Fruit fly (Drosophila melanogaster) whole organism, prepupa: ENCODE data around the gene VhaAC39-2.

Experiments used
- CG11762 ChIP-seq: fragments of 200-800 bp; sonication (Bioruptor generic); optimal IDR thresholded peaks from 3 replicates; lab custom pipeline; 2016; ENCODE audit warnings: missing biosample characterization, missing genetic modification characterization; ENCODE audit not compliant: insufficient read depth
- CG11902 ChIP-seq: fragments of 200-800 bp; sonication (Bioruptor generic); optimal IDR thresholded peaks from 3 replicates; lab custom pipeline; 2016; ENCODE audit warnings: missing biosample characterization, missing genetic modification characterization
- CG16779 ChIP-seq: fragments of 200-800 bp; sonication (Bioruptor generic); optimal IDR thresholded peaks from 3 replicates; lab custom pipeline; 2017; ENCODE audit warnings: missing biosample characterization, mild to moderate bottlenecking, missing genetic modification characterization
- CG6808 ChIP-seq: fragments of 200-800 bp; sonication (Bioruptor generic); optimal IDR thresholded peaks from 3 replicates; lab custom pipeline; 2017; ENCODE audit warnings: missing biosample characterization, missing genetic modification characterization, mild to moderate bottlenecking, moderate library complexity, missing genetic modification reagents
- CG7368 ChIP-seq: fragments of 200-800 bp; sonication (Bioruptor generic); optimal IDR thresholded peaks from 3 replicates; lab custom pipeline; 2016; ENCODE audit warnings: missing biosample characterization, missing genetic modification characterization
- CG8632 ChIP-seq: fragments of 200-800 bp; sonication (Bioruptor generic); optimal IDR thresholded peaks from 3 replicates; lab custom pipeline; 2016; ENCODE audit warnings: missing biosample characterization, missing genetic modification characterization
- CG9139 ChIP-seq: fragments of 200-800 bp; sonication (Bioruptor generic); optimal IDR thresholded peaks from 3 replicates; lab custom pipeline; 2017; ENCODE audit warnings: missing biosample characterization, mild to moderate bottlenecking, missing genetic modification characterization
- Eip75B ChIP-seq: fragments of 200-800 bp; sonication (Bioruptor generic); optimal IDR thresholded peaks from 3 replicates; lab custom pipeline; 2016; ENCODE audit warnings: missing biosample characterization, missing genetic modification characterization
- Eip78C ChIP-seq: fragments of 200-800 bp; sonication (Bioruptor generic); peaks from one replicate; lab custom pipeline; 2016; ENCODE audit warnings: missing biosample characterization, missing genetic modification characterization
- Gug ChIP-seq: fragments of 200-800 bp; sonication (Bioruptor generic); IDR thresholded peaks from 2 replicates; pipeline ENCODE4 v1.3.6; 2022; ENCODE audit warnings: missing biosample characterization, missing genetic modification characterization
- Lpt ChIP-seq: fragments of 200-800 bp; sonication (Bioruptor generic); optimal IDR thresholded peaks from 3 replicates; lab custom pipeline; 2016; ENCODE audit warnings: missing biosample characterization, missing genetic modification characterization
- Met ChIP-seq: fragments of 200-800 bp; sonication (Bioruptor generic); optimal IDR thresholded peaks from 3 replicates; lab custom pipeline; 2016; ENCODE audit warnings: missing biosample characterization, missing genetic modification characterization
- OdsH ChIP-seq: fragments of 200-800 bp; sonication (Bioruptor generic); optimal IDR thresholded peaks from 3 replicates; lab custom pipeline; 2016; ENCODE audit warnings: missing biosample characterization, missing genetic modification characterization
- Sox15 ChIP-seq: fragments of 200-800 bp; sonication (Bioruptor generic); optimal IDR thresholded peaks from 3 replicates; lab custom pipeline; 2016; ENCODE audit warnings: missing biosample characterization, missing genetic modification characterization
- achi ChIP-seq: fragments of 200-800 bp; sonication (Bioruptor generic); optimal IDR thresholded peaks from 3 replicates; lab custom pipeline; 2016; ENCODE audit warnings: missing biosample characterization, missing genetic modification characterization
- acj6 ChIP-seq: fragments of 200-800 bp; sonication (Bioruptor generic); optimal IDR thresholded peaks from 3 replicates; lab custom pipeline; 2016; ENCODE audit warnings: missing biosample characterization, missing genetic modification characterization
- dac ChIP-seq: fragments of 200-800 bp; sonication (Bioruptor generic); optimal IDR thresholded peaks from 2 replicates; lab custom pipeline; 2017; ENCODE audit warnings: missing biosample characterization, mild to moderate bottlenecking, missing genetic modification characterization
- eg ChIP-seq: fragments of 200-800 bp; sonication (Bioruptor generic); IDR thresholded peaks from 3 replicates; pipeline ENCODE4 v1.3.6; 2022; ENCODE audit warnings: missing biosample characterization, missing genetic modification characterization
- esn ChIP-seq: fragments of 200-800 bp; sonication (Bioruptor generic); optimal IDR thresholded peaks from 2 replicates; lab custom pipeline; 2016; ENCODE audit warnings: missing biosample characterization, mild to moderate bottlenecking, missing genetic modification characterization, moderate library complexity
- fd59A ChIP-seq: fragments of 200-800 bp; sonication (Bioruptor generic); optimal IDR thresholded peaks from 2 replicates; lab custom pipeline; 2017; ENCODE audit warnings: missing biosample characterization, mild to moderate bottlenecking, missing genetic modification characterization, missing genetic modification reagents
- fd85E ChIP-seq: fragments of 200-800 bp; sonication (Bioruptor generic); optimal IDR thresholded peaks from 3 replicates; lab custom pipeline; 2016; ENCODE audit warnings: missing biosample characterization, missing genetic modification characterization
- fkh ChIP-seq: fragments of 200-800 bp; sonication (Bioruptor generic); optimal IDR thresholded peaks from 3 replicates; lab custom pipeline; 2017; ENCODE audit warnings: missing biosample characterization, mild to moderate bottlenecking, missing genetic modification characterization, moderate library complexity
- lz ChIP-seq: fragments of 200-800 bp; sonication (Bioruptor generic); optimal IDR thresholded peaks from 3 replicates; lab custom pipeline; 2016; ENCODE audit warnings: missing biosample characterization, missing genetic modification characterization
- pdm3 ChIP-seq: fragments of 200-800 bp; sonication (Bioruptor generic); optimal IDR thresholded peaks from 3 replicates; lab custom pipeline; 2016; ENCODE audit warnings: missing biosample characterization, missing genetic modification characterization
- salr ChIP-seq, 2 experiments: fragments of 200-800 bp; sonication (Bioruptor generic); optimal IDR thresholded peaks; 3 replicates each; lab custom pipeline; 2016 to 2018; ENCODE audit warnings: missing biosample characterization in 2 of 2, missing genetic modification characterization in 2 of 2, mild to moderate bottlenecking in 1 of 2
- svp ChIP-seq: fragments of 200-800 bp; sonication (Bioruptor generic); peaks from one replicate; lab custom pipeline; 2016; ENCODE audit warnings: missing biosample characterization, missing genetic modification characterization
- topi ChIP-seq: fragments of 200-800 bp; sonication (Bioruptor generic); optimal IDR thresholded peaks from 3 replicates; lab custom pipeline; 2016; ENCODE audit warnings: missing biosample characterization, missing genetic modification characterization

VhaAC39-2 gene

DNA sequence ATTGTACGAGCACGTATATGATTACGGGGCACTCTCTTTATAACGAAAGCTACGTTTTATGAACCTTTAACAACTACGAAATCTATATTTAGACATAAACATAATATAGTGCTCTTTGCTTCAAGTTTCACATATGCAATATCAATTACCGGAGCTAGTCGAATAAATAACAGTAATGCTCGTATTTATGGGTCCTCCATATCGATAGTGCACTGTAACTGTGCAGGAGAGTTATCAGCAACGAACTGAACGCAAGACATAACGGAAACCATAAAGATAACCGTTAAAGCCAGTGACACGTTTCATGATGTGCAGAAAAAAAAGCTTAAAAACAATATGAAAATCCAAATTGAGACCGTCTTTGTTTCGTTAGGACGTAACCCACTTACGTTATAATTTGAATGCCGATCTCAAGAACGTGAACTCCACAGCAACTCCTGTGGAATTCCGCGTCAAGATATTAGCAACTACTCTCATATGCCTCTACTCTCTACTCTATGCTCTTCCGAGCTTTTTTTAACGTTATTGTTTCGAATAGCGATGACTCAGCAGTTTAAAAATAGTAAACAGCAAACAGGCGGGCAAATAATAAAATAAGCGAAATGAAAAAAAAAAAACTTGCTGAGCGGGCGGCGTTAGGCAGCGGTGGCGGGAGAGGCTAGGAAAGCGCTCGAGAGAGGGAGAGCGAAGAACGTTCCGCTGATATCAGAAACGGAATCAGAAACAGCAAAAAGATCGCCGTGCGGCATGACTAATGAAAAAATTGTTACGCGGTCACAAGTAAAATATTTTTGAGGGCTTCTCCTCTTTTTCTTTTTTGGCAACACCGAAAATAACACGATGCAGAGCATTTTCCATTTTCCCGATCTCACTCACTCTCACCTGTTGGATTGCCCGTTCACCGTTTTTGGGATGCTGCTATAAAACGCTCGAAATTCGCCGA is 31.1 kb upstream of the VhaAC39-2 start (continued):
- TF ChIP-seq CG8632 (GFP tag; lab: Kevin White, UChicago) (peak; percentile 89), CG16779 (tag; lab: Kevin White, UChicago) (peak; percentile 30), topi (GFP tag; lab: Kevin White, UChicago) (peak; percentile 91), eg (GFP tag; lab: Robert Waterston, UW) (peak; percentile 86), dac (GFP tag; lab: Kevin White, UChicago) (no peak), fd85E (GFP tag; lab: Kevin White, UChicago) (peak; percentile 71), svp (GFP tag; lab: Kevin White, UChicago) (peak; percentile 97), Gug (GFP tag; lab: Robert Waterston, UW) (peak; percentile 63), acj6 (GFP tag; lab: Kevin White, UChicago) (peak; percentile 89), OdsH (peak; percentile 88), lz (peak; percentile 89), fkh (GFP tag; lab: Kevin White, UChicago) (peak; percentile 18), CG9139 (peak; percentile 13), Lpt (GFP tag; lab: Kevin White, UChicago) (peak; percentile 53), Eip75B (GFP tag; lab: Kevin White, UChicago) (peak; percentile 91), pdm3 (GFP tag; lab: Kevin White, UChicago) (peak; percentile 91), CG11902 (GFP tag; lab: Kevin White, UChicago) (peak; percentile 82), Met (GFP tag; lab: Kevin White, UChicago) (peak; percentile 93), CG6808 (GFP tag; lab: Kevin White, UChicago) (peak; percentile 73), Sox15 (GFP tag; lab: Kevin White, UChicago) (peak; percentile 86), esn (peak; percentile 93), fd59A (GFP tag; lab: Kevin White, UChicago) (peak; percentile 67), salr (GFP tag; optimal IDR thresholded peaks at IDR 0.05; lab: Kevin White, UChicago) (peak; percentile 27 to 75), CG11762 (GFP tag; lab: Kevin White, UChicago) (peak; percentile 83)

DNA sequence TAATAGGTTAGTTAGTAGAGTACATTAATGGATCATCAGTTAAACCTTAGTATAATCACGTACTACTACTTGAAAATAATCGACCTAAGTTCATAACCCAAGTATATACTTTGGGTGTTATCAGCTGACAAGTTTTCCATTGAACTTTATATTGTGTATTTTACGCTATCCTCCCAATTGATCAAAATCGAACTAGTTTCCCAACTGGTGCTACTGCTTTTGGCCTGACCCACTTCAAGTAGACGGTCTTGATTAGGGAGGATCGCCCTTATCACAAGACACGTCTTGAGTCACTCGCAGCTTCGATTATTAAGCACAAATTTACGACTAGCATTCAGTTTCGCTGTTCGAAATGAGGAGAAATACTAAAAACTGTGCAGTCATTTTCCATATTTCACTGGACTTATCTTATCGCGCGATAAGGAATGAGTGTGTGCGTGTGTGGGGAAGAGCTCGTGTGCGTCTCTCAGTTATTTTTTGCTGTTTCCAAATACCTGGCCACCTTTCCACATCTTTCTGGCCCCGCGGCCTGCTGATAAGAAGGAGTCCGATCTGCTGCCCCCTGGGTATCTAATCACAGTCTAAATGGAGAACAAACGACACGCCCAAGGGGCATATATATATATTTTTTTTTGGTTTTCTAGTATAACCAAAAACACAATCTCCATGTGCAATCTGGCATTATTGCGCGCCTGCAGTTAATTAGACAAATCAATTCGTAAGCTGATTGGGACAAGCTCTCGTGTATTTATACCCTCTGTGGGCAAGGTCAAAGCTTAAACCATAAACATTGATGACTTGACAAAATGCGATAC is 30.2 kb upstream of the VhaAC39-2 start:
- TF ChIP-seq achi (GFP tag; lab: Kevin White, UChicago) = no peak
- peak; percentile 99 for TF ChIP-seq svp (GFP tag; lab: Kevin White, UChicago)

DNA sequence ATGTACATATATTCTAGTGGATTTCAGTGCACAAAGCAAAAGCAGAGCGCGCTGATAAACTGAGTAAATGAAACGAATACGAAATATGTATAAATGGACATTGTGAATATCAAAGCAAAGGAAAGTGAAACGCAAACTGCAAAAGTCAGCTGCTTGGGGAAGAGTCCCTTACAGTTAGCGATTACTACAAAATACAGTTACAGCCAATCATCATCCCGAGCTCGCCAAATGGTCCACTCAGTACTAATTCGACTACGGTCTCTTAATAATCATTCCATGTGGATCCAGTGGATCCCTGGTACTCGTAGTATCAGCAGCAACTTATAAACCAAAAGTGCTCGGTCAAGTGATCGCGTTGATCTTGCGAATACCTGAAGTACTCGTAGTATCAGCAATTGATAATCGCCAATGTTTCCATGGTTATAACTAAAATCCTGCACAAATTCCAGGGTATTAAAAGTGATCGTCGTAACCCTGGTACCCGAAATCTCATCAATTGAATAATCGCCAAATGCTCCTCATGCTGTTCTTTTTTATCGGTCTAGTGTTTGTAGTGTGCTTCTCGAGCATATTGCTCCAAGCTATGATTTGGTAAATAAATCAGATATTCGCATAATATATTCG is 22.7 kb upstream of the VhaAC39-2 start:
- TF ChIP-seq Eip78C (GFP tag; lab: Kevin White, UChicago) (peak; percentile 43), CG7368 (GFP tag; lab: Kevin White, UChicago) (no peak)

dm6 chr3R:23180980-23181630 is 22.0 kb upstream of the VhaAC39-2 start:
- no peak for TF ChIP-seq fkh (GFP tag; lab: Kevin White, UChicago)
- peak; percentile 89 for TF ChIP-seq svp (GFP tag; lab: Kevin White, UChicago)

DNA sequence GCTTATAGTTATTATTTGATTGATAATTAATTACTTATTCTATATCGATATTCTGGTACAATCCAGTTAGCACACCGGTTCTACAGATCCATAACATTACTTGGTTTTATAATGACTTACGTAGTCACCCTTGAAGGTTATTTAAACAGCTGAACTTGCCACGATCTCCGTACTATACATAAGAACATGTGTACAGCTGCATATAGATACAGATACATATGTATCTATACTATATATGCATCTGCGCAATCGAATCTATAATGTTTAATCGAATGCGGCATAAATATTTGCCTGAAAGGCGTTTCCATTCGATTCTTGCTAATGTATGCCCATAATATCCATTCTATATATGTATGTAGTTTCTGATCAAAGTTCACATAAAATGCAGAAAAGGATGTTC is 20.2 kb upstream of the VhaAC39-2 start:
- TF ChIP-seq Eip78C (GFP tag; lab: Kevin White, UChicago) = peak; percentile 25
- TF ChIP-seq fkh (GFP tag; lab: Kevin White, UChicago) = peak; percentile 21
- TF ChIP-seq OdsH = no peak
